Worm (Caenorhabditis elegans) whole organism, midembryonic: ENCODE measurements around the gene slc-17.4.

ENCODE experiments used
- T22C8.4 ChIP-seq: fragments of 200-800 bp; sonication (Bioruptor generic); IDR thresholded peaks from 2 replicates; pipeline ENCODE4 v1.3.6; 2022; ENCODE audit warnings: missing genetic modification characterization, missing compliant biosample characterization
- cog-1 ChIP-seq: sonication (generic microtip); optimal IDR thresholded peaks from 2 replicates; lab custom pipeline; 2016; ENCODE audit warnings: missing genetic modification characterization, missing compliant biosample characterization
- flt-1 ChIP-seq: fragments of 200-800 bp; sonication (Bioruptor generic); IDR thresholded peaks from 2 replicates; pipeline ENCODE4 v1.3.6; 2022; ENCODE audit warnings: missing genetic modification characterization, missing compliant biosample characterization
- klf-2 ChIP-seq: fragments of 200-800 bp; sonication (Bioruptor generic); conservative IDR thresholded peaks from 2 replicates; pipeline ENCODE4 v1.3.6; 2022; ENCODE audit warnings: missing genetic modification reagents, missing genetic modification characterization, missing compliant biosample characterization
- med-1 ChIP-seq: sonication (generic microtip); optimal IDR thresholded peaks from 2 replicates; lab custom pipeline; 2017; ENCODE audit warnings: missing genetic modification characterization, mild to moderate bottlenecking, missing compliant biosample characterization, antibody characterized with exemption, missing genetic modification reagents; ENCODE audit not compliant: insufficient read depth
- ref-1 ChIP-seq: fragments of 200-800 bp; sonication (Bioruptor generic); conservative IDR thresholded peaks from 2 replicates; pipeline ENCODE4 v1.3.6; 2022; ENCODE audit warnings: missing genetic modification reagents, missing genetic modification characterization, missing compliant biosample characterization
- tab-1 ChIP-seq: fragments of 200-800 bp; sonication (Bioruptor generic); IDR thresholded peaks from 2 replicates; pipeline ENCODE4 v1.3.6; 2022; ENCODE audit warnings: missing genetic modification characterization, missing compliant biosample characterization
- ztf-23 ChIP-seq: fragments of 200-800 bp; sonication (Bioruptor generic); IDR thresholded peaks from 2 replicates; pipeline ENCODE4 v1.3.6; 2022; ENCODE audit warnings: missing genetic modification reagents, missing genetic modification characterization, missing compliant biosample characterization
- ztf-29 ChIP-seq: fragments of 200-800 bp; sonication (Bioruptor generic); IDR thresholded peaks from 2 replicates; pipeline ENCODE4 v1.3.6; 2022; ENCODE audit warnings: missing genetic modification reagents, missing genetic modification characterization, missing compliant biosample characterization

Gene slc-17.4

DNA sequence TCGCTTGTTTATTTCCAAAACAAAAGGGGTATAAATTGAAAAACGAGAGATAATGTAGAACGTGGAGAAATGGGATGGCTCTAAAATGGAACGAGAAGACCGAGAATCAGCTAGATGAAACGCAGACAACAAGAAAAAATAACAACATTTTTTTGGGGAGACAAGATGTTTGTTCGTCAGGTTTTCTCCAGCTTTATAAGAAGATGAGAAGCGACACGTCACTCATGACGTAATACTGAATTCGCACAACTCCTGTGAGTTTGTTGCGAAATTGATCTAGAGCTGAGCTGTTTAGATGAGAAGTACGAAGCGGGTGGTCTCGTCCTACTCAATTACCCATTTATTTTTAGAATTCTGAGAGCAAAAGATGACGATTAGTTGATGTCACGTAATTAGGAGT lies 6.3 kb downstream of the slc-17.4 start:
- no peak for TF ChIP-seq flt-1
- TF ChIP-seq ztf-23 (GFP tag; lab: Robert Waterston, UW) = no peak
- no peak for TF ChIP-seq ref-1 (GFP tag; lab: Robert Waterston, UW)
- TF ChIP-seq ztf-29 = no peak
- no peak for TF ChIP-seq tab-1

- TF ChIP-seq ztf-23 (GFP tag; lab: Robert Waterston, UW) (no peak), klf-2 (no peak), T22C8.4 (GFP tag; lab: Robert Waterston, UW) (no peak), flt-1 (no peak), med-1 (GFP tag; lab: Kevin White, UChicago) (no peak), cog-1 (no peak), tab-1 (no peak), ref-1 (GFP tag; lab: Robert Waterston, UW) (no peak), ztf-29 (no peak)
Measured at ce11 chrIV:17284099-17284498, 7.4 kb downstream of the slc-17.4 start, which contains the start of gene nra-1. Gene nra-1 (minus strand): TSS chrIV:17284199.

- TF ChIP-seq ztf-29 = no peak
- no peak for TF ChIP-seq klf-2
- no peak for TF ChIP-seq tab-1
- no peak for TF ChIP-seq ref-1 (GFP tag; lab: Robert Waterston, UW)
- no peak for TF ChIP-seq cog-1
- no peak for TF ChIP-seq flt-1
- no peak for TF ChIP-seq T22C8.4 (GFP tag; lab: Robert Waterston, UW)
- no peak for TF ChIP-seq med-1 (GFP tag; lab: Kevin White, UChicago)
- no peak for TF ChIP-seq ztf-23 (GFP tag; lab: Robert Waterston, UW)
Measured at ce11 chrIV:17281060-17282021, 10.2 kb downstream of the slc-17.4 start.

DNA sequence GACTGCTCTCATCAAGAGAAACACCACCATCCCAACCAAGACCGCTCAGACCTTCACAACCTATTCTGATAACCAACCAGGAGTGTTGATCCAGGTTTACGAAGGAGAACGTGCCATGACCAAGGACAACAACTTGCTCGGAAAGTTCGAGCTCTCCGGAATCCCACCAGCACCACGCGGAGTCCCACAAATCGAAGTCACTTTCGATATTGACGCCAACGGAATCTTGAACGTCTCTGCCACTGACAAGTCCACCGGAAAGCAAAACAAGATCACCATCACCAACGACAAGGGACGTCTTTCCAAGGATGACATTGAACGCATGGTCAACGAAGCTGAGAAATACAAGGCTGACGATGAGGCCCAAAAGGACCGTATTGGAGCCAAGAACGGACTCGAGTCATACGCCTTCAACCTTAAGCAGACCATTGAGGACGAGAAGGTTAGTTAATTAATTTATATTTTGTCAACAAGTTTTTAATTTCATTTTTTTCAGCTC lies 11.0 kb downstream of the slc-17.4 start:
- TF ChIP-seq cog-1 = no peak
- no peak for TF ChIP-seq ztf-29
- TF ChIP-seq tab-1 = no peak
- TF ChIP-seq ref-1 (GFP tag; lab: Robert Waterston, UW) = no peak
- no peak for TF ChIP-seq med-1 (GFP tag; lab: Kevin White, UChicago)
- TF ChIP-seq ztf-23 (GFP tag; lab: Robert Waterston, UW) = no peak
- no peak for TF ChIP-seq flt-1
- no peak for TF ChIP-seq T22C8.4 (GFP tag; lab: Robert Waterston, UW)
- TF ChIP-seq klf-2 = no peak

DNA sequence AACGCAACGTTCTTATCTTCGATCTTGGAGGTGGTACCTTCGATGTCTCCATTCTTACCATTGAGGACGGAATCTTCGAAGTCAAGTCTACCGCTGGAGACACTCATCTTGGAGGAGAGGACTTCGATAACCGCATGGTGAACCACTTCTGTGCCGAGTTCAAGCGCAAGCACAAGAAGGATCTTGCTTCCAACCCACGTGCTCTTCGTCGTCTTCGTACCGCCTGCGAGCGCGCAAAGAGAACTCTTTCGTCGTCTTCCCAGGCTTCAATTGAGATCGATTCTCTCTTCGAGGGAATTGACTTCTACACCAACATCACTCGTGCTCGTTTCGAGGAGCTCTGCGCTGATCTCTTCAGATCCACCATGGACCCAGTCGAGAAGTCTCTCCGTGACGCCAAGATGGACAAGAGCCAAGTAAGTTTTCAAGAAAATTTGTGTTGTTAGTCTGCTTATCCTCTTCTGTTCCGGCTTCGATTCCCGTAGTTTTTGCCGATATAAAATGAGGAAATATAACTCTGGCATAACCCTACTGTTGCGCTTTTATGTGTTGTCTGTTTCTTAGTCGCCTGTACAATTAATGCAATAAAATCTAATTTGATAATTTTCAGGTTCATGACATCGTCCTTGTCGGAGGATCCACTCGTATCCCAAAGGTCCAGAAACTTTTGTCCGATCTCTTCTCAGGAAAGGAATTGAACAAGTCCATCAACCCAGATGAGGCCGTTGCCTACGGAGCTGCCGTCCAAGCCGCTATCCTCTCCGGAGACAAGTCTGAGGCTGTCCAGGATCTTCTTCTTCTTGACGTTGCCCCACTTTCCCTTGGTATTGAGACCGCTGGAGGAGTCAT lies 11.7 kb downstream of the slc-17.4 start:
- no peak for TF ChIP-seq cog-1
- no peak for TF ChIP-seq tab-1
- no peak for TF ChIP-seq med-1 (GFP tag; lab: Kevin White, UChicago)
- no peak for TF ChIP-seq T22C8.4 (GFP tag; lab: Robert Waterston, UW)
- no peak for TF ChIP-seq ztf-29
- no peak for TF ChIP-seq ztf-23 (GFP tag; lab: Robert Waterston, UW)
- no peak for TF ChIP-seq ref-1 (GFP tag; lab: Robert Waterston, UW)
- no peak for TF ChIP-seq flt-1
- TF ChIP-seq klf-2 = no peak

ce11 chrIV:17278861-17279591 lies 12.5 kb downstream of the slc-17.4 start, which contains the start of gene hsp-1:
Gene hsp-1 (plus strand): TSS chrIV:17278959.
- TF ChIP-seq tab-1 = peak; percentile 35; the same call in 1 of the 2 replicates
- TF ChIP-seq med-1 (GFP tag; lab: Kevin White, UChicago) = no peak

DNA sequence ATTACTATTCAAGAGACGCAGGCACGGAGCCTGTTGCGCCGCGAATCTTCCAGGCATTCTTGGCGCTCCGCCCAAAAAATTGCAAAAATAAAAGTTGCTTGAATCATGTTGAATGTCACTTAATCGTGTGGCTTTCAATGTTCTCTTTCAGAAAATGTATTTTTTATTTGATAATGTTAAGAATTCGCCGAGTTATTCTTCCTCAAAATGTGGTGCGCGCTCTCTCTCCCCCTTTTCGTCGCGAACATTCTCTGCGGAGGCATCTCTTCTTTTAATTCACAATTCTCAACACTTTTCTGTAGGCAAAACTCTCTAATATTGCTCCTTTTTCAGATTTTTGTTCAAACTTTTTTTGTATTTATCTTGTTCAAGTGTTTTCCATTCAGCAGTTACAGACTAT lies 13.2 kb downstream of the slc-17.4 start:
- TF ChIP-seq cog-1 (peak; percentile 96), klf-2 (peak; percentile 66), tab-1 (no peak), flt-1 (peak; percentile 81), ztf-29 (peak; percentile 44; the same call in 1 of the 2 replicates), ztf-23 (GFP tag; lab: Robert Waterston, UW) (peak; percentile 88; the same call in 1 of the 2 replicates), med-1 (GFP tag; lab: Kevin White, UChicago) (no peak)

- TF ChIP-seq ztf-23 (GFP tag; lab: Robert Waterston, UW) (no peak), cog-1 (no peak), med-1 (GFP tag; lab: Kevin White, UChicago) (no peak), ref-1 (GFP tag; lab: Robert Waterston, UW) (no peak)
Measured at ce11 chrIV:17277459-17278173, 13.9 kb downstream of the slc-17.4 start.
